Worm (Caenorhabditis elegans) whole organism, L4 larva: ENCODE data around the gene AH9.4.

ENCODE experiments used
- D1046.2 ChIP-seq: fragments of 200-800 bp; sonication (Bioruptor generic); IDR thresholded peaks from 2 replicates; pipeline ENCODE4 v1.3.6; 2022; ENCODE audit warnings: missing genetic modification characterization, missing compliant biosample characterization
- T26A8.4 ChIP-seq: fragments of 200-800 bp; sonication (Bioruptor generic); IDR thresholded peaks from 2 replicates; pipeline ENCODE4 v1.3.6; 2022; ENCODE audit warnings: missing genetic modification characterization, missing compliant biosample characterization
- aha-1 ChIP-seq: fragments of 150-350 bp; peaks from one replicate; lab custom pipeline; 2014; ENCODE audit warnings: missing biosample characterization, missing genetic modification characterization
- arid-1 ChIP-seq: fragments of 200-800 bp; sonication (Bioruptor generic); conservative IDR thresholded peaks from 2 replicates; pipeline ENCODE4 v1.3.6; 2022; ENCODE audit warnings: missing genetic modification reagents, missing genetic modification characterization, missing compliant biosample characterization
- cey-2 ChIP-seq: sonication (generic microtip); optimal IDR thresholded peaks from 3 replicates; lab custom pipeline; 2017; ENCODE audit warnings: missing genetic modification characterization, mild to moderate bottlenecking, missing compliant biosample characterization, antibody characterized with exemption, borderline replicate concordance; ENCODE audit not compliant: insufficient read depth
- daf-16 ChIP-seq, 3 experiments: sonication (generic microtip); optimal IDR thresholded peaks; 2 replicates each; lab custom pipeline; 2016 to 2017; ENCODE audit warnings: missing genetic modification characterization in 3 of 3, missing genetic modification reagents in 3 of 3, mild to moderate bottlenecking in 2 of 3, missing compliant biosample characterization in 2 of 3, missing biosample characterization in 1 of 3, moderate library complexity in 1 of 3
- daf-8 ChIP-seq: fragments of 200-800 bp; sonication (Bioruptor generic); IDR thresholded peaks from 2 replicates; pipeline ENCODE4 v1.3.6; 2022; ENCODE audit warnings: missing genetic modification characterization, missing compliant biosample characterization
- dpl-1 ChIP-seq: fragments of 150-350 bp; optimal IDR thresholded peaks from 2 replicates; lab custom pipeline; 2014; ENCODE audit warnings: missing biosample characterization, missing genetic modification reagents, missing genetic modification characterization
- dve-1 ChIP-seq: sonication (generic microtip); optimal IDR thresholded peaks from 2 replicates; lab custom pipeline; 2017; ENCODE audit warnings: antibody characterized with exemption, mild to moderate bottlenecking, missing genetic modification characterization, missing compliant biosample characterization; ENCODE audit not compliant: insufficient read depth
- egl-43 ChIP-seq: fragments of 200-800 bp; sonication (Bioruptor generic); IDR thresholded peaks from 2 replicates; pipeline ENCODE4 v1.3.6; 2022; ENCODE audit warnings: missing genetic modification reagents, missing genetic modification characterization, missing compliant biosample characterization
- fkh-10 ChIP-seq: fragments of 150-350 bp; optimal IDR thresholded peaks from 2 replicates; lab custom pipeline; 2014; ENCODE audit warnings: missing biosample characterization, missing genetic modification reagents, missing genetic modification characterization
- hlh-11 ChIP-seq: fragments of 200-800 bp; sonication (Bioruptor generic); optimal IDR thresholded peaks from 2 replicates; lab custom pipeline; 2018; ENCODE audit warnings: mild to moderate bottlenecking, missing genetic modification characterization, missing compliant biosample characterization
- hlh-30 ChIP-seq: sonication (generic microtip); optimal IDR thresholded peaks from 2 replicates; lab custom pipeline; 2017; ENCODE audit warnings: antibody characterized with exemption, mild to moderate bottlenecking, missing genetic modification characterization, missing compliant biosample characterization; ENCODE audit not compliant: insufficient read depth
- lsy-2 ChIP-seq, 2 experiments: fragments of 150-350 bp in 1 of 2; sonication (generic microtip) in 1 of 2; optimal IDR thresholded peaks; 2 replicates each; lab custom pipeline; 2014 to 2017; ENCODE audit warnings: missing biosample characterization in 2 of 2, missing genetic modification characterization in 2 of 2
- mdt-29 ChIP-seq: fragments of 200-800 bp; sonication (Bioruptor generic); IDR thresholded peaks from 2 replicates; pipeline ENCODE4 v1.3.6; 2022; ENCODE audit warnings: missing genetic modification reagents, missing genetic modification characterization, missing compliant biosample characterization
- mep-1 ChIP-seq: fragments of 150-350 bp; sonication (generic microtip); optimal IDR thresholded peaks from 3 replicates; lab custom pipeline; 2014; ENCODE audit warnings: missing biosample characterization, missing genetic modification characterization
- mxl-2 ChIP-seq: fragments of 200-800 bp; sonication (Bioruptor generic); conservative IDR thresholded peaks from 2 replicates; pipeline ENCODE4 v1.3.6; 2022; ENCODE audit warnings: missing genetic modification reagents, missing genetic modification characterization, missing compliant biosample characterization
- mxl-3 ChIP-seq: fragments of 200-800 bp; sonication (Bioruptor generic); optimal IDR thresholded peaks from 2 replicates; lab custom pipeline; 2018; ENCODE audit warnings: mild to moderate bottlenecking, missing genetic modification characterization, missing compliant biosample characterization
- nhr-111 ChIP-seq: fragments of 200-800 bp; sonication (Bioruptor generic); optimal IDR thresholded peaks from 2 replicates; lab custom pipeline; 2018; ENCODE audit warnings: mild to moderate bottlenecking, missing genetic modification characterization, missing compliant biosample characterization
- nhr-28 ChIP-seq: fragments of 150-350 bp; optimal IDR thresholded peaks from 2 replicates; lab custom pipeline; 2014; ENCODE audit warnings: missing biosample characterization, missing genetic modification characterization
- nhr-42 ChIP-seq: fragments of 200-800 bp; sonication (Bioruptor generic); IDR thresholded peaks from 2 replicates; pipeline ENCODE4 v1.3.6; 2022; ENCODE audit warnings: missing genetic modification characterization, missing compliant biosample characterization
- nhr-48 ChIP-seq: sonication (generic microtip); optimal IDR thresholded peaks from 2 replicates; lab custom pipeline; 2016; ENCODE audit warnings: mild to moderate bottlenecking, missing genetic modification characterization, missing compliant biosample characterization
- nhr-6 ChIP-seq: fragments of 150-350 bp; optimal IDR thresholded peaks from 2 replicates; lab custom pipeline; 2014; ENCODE audit warnings: missing biosample characterization, missing genetic modification characterization
- nhr-77 ChIP-seq: fragments of 150-350 bp; optimal IDR thresholded peaks from 2 replicates; lab custom pipeline; 2014; ENCODE audit warnings: missing biosample characterization, missing genetic modification characterization
- pqm-1 ChIP-seq: sonication (generic microtip); optimal IDR thresholded peaks from 2 replicates; lab custom pipeline; 2017; ENCODE audit warnings: missing biosample characterization, missing genetic modification characterization
- rbr-2 ChIP-seq: sonication (generic microtip); optimal IDR thresholded peaks from 2 replicates; lab custom pipeline; 2016; ENCODE audit warnings: missing genotype, missing genetic modification characterization, missing compliant biosample characterization
- saeg-2 ChIP-seq: fragments of 200-800 bp; sonication (Bioruptor generic); IDR thresholded peaks from 2 replicates; pipeline ENCODE4 v1.3.6; 2022; ENCODE audit warnings: missing genetic modification reagents, missing genetic modification characterization, missing compliant biosample characterization
- sdz-12 ChIP-seq: fragments of 200-800 bp; sonication (Bioruptor generic); optimal IDR thresholded peaks from 2 replicates; lab custom pipeline; 2018; ENCODE audit warnings: mild to moderate bottlenecking, missing genetic modification characterization, missing compliant biosample characterization
- set-16 ChIP-seq: fragments of 200-800 bp; sonication (Bioruptor generic); IDR thresholded peaks from 2 replicates; pipeline ENCODE4 v1.3.6; 2022; ENCODE audit warnings: missing genetic modification reagents, missing genetic modification characterization, missing compliant biosample characterization
- snpc-1.2 ChIP-seq: fragments of 200-800 bp; sonication (Bioruptor generic); IDR thresholded peaks from 2 replicates; pipeline ENCODE4 v1.3.6; 2022; ENCODE audit warnings: missing genetic modification reagents, missing genetic modification characterization, missing compliant biosample characterization
- tra-1 ChIP-seq: fragments of 200-800 bp; sonication (Bioruptor generic); IDR thresholded peaks from 2 replicates; pipeline ENCODE4 v1.3.6; 2022; ENCODE audit warnings: missing genetic modification reagents, missing genetic modification characterization, missing compliant biosample characterization
- unc-130 ChIP-seq: sonication (generic microtip); optimal IDR thresholded peaks from 2 replicates; lab custom pipeline; 2016; ENCODE audit warnings: missing genetic modification reagents, missing genetic modification characterization, missing compliant biosample characterization
- unc-39 ChIP-seq: sonication (generic microtip); optimal IDR thresholded peaks from 2 replicates; lab custom pipeline; 2017; ENCODE audit warnings: missing biosample characterization, missing genetic modification characterization
- unc-62 ChIP-seq, 3 experiments: fragments of 150-350 bp in 1 of 3; sonication (generic microtip); optimal IDR thresholded peaks in 2 of 3; peaks in 1 of 3; 1 replicate in 1 of 3; 2 replicates in 2 of 3; lab custom pipeline; 2014 to 2017; ENCODE audit warnings: missing biosample characterization in 3 of 3, missing genetic modification characterization in 3 of 3, missing genetic modification reagents in 3 of 3, missing genotype in 1 of 3
- zfp-2 ChIP-seq: sonication (generic microtip); optimal IDR thresholded peaks from 2 replicates; lab custom pipeline; 2016; ENCODE audit warnings: mild to moderate bottlenecking, missing genetic modification characterization, missing compliant biosample characterization

The AH9.4 gene

DNA sequence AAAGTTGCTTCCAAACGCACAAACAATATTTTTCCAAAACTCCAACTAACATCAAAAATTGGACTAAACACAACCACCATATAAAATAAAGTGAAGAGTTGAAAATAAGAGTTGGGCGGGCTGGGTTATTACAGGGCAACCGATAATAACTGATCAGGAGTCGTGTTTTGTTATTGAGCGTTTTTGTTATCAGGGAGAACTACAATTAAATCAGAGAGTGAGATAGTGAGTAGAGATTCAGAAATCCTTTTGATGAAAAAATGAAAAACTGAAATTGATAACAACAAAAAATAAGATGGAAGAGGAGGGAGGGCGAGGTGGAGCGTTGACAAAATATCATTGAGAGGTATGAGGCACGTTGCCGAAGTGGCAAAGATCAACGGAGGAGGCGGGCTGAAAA, 46.4 kb upstream of the AH9.4 start:
- TF ChIP-seq D1046.2 (GFP tag; lab: Robert Waterston, UW), result no peak
- TF ChIP-seq unc-130 (GFP tag; lab: Kevin White, UChicago), result no peak
- no peak for TF ChIP-seq arid-1 (GFP tag; lab: Robert Waterston, UW)
- TF ChIP-seq rbr-2, result no peak
- TF ChIP-seq nhr-42 (GFP tag; lab: Robert Waterston, UW), result no peak
- TF ChIP-seq sdz-12 (GFP tag; lab: Kevin White, UChicago), result no peak
- no peak for TF ChIP-seq mxl-3 (GFP tag; lab: Kevin White, UChicago)
- no peak for TF ChIP-seq fkh-10 (GFP tag; lab: Kevin White, UChicago)
- peak; percentile 73 for TF ChIP-seq nhr-28 (tag; lab: Kevin White, UChicago)
- TF ChIP-seq nhr-48 (tag; lab: Kevin White, UChicago), result no peak
- TF ChIP-seq unc-39 (tag; lab: Kevin White, UChicago), result no peak
- no peak for TF ChIP-seq cey-2 (tag; lab: Kevin White, UChicago)
- no peak for TF ChIP-seq nhr-111
- TF ChIP-seq hlh-11 (tag; lab: Kevin White, UChicago), result peak; percentile 24
- TF ChIP-seq pqm-1 (tag; lab: Kevin White, UChicago), result peak; percentile 86
- no peak for TF ChIP-seq daf-16 (GFP tag; optimal IDR thresholded peaks at IDR 0.05; lab: Kevin White, UChicago)
- peak; percentile 97 for TF ChIP-seq daf-16 (tag; optimal IDR thresholded peaks at IDR 0.05; lab: Kevin White, UChicago)
- TF ChIP-seq dpl-1 (GFP tag; lab: Kevin White, UChicago), result no peak
- TF ChIP-seq dve-1, result peak; percentile 82
- TF ChIP-seq mdt-29 (GFP tag; lab: Robert Waterston, UW), result no peak
- no peak for TF ChIP-seq lsy-2 (tag; optimal IDR thresholded peaks at IDR 0.05; lab: Kevin White, UChicago)
- no peak for TF ChIP-seq mep-1
- TF ChIP-seq daf-8 (GFP tag; lab: Robert Waterston, UW), result no peak
- peak; percentile 12 for TF ChIP-seq nhr-77 (tag; lab: Kevin White, UChicago)
- peak in 1 of 2 experiments; percentile 16 for TF ChIP-seq unc-62 (GFP tag; optimal IDR thresholded peaks at IDR 0.05 in 1 of 2; lab: Kevin White, UChicago)
- no peak for TF ChIP-seq unc-62 (tag; optimal IDR thresholded peaks at IDR 0.05; lab: Kevin White, UChicago)

DNA sequence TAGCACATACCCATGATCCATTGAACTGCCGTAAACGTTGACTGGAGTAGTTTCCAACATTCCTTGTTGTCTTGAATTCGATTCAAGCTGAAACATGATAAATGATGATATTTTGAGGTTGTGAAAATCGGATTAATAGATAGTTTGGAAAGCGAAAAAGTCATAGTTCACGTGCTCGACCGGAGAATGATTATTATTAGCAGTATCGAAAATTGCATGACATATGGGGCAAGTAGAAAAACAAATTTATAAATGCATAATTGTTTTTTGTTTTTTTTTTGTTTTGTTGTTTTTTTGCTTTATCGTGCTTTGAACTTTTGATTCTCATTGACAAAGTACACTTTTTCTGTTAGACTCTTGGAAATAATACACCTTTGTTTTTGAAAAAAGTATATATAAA, 45.1 kb upstream of the AH9.4 start, which contains the start of gene aakg-4:
Gene aakg-4 (minus strand): TSS at position 101 of the 400 bp plus-strand sequence.
- TF ChIP-seq mep-1, result no peak

- TF ChIP-seq hlh-30 (tag; lab: Kevin White, UChicago) (peak; percentile 53), T26A8.4 (GFP tag; lab: Robert Waterston, UW) (no peak), daf-16 (GFP tag; optimal IDR thresholded peaks at IDR 0.05; lab: Kevin White, UChicago) (no peak), daf-16 (tag; optimal IDR thresholded peaks at IDR 0.05; lab: Kevin White, UChicago) (peak; percentile 99), mxl-2 (GFP tag; lab: Robert Waterston, UW) (no peak), nhr-28 (tag; lab: Kevin White, UChicago) (peak; percentile 59), aha-1 (tag; lab: Kevin White, UChicago) (peak; percentile 34), lsy-2 (tag; optimal IDR thresholded peaks at IDR 0.05; lab: Kevin White, UChicago) (no peak), dve-1 (peak; percentile 8), nhr-6 (tag; lab: Kevin White, UChicago) (no peak), tra-1 (no peak), nhr-77 (tag; lab: Kevin White, UChicago) (peak; percentile 30)
- TF ChIP-seq, all 104 proteins: peak for 6
These were observed 43.3 kb upstream of the AH9.4 start for ce11 chrX:2317480-2317879.

ce11 chrX:2316859-2317258, 42.7 kb upstream of the AH9.4 start:
- TF ChIP-seq aha-1 (tag; lab: Kevin White, UChicago), result peak; percentile 14
- no peak for TF ChIP-seq saeg-2
- TF ChIP-seq snpc-1.2 (GFP tag; lab: Robert Waterston, UW), result no peak
- TF ChIP-seq egl-43 (GFP tag; lab: Robert Waterston, UW), result 0 out of 2 replicates have a peak, but pooled peaks have one; percentile 18
- TF ChIP-seq zfp-2 (tag; lab: Kevin White, UChicago), result no peak
- peak; percentile 73 for TF ChIP-seq set-16 (GFP tag; lab: Robert Waterston, UW)
